Fruit fly (Drosophila melanogaster): ENCODE results near the gene laza.

The laza gene

dm6 chr3L:22471586-22472291 lies 10.8 kb upstream of the laza start (continued):
- TF ChIP-seq Taf1 (GFP tag; IDR thresholded peaks at IDR 0.05): peak; percentile 45; the same call in 1 of the 2 replicates
- no peak for TF ChIP-seq ab (GFP tag; optimal IDR thresholded peaks at IDR 0.05)
- no peak for TF ChIP-seq so (GFP tag; IDR thresholded peaks at IDR 0.05)
- peak; percentile 36 for TF ChIP-seq oc (tag; optimal IDR thresholded peaks at IDR 0.05)
- TF ChIP-seq Doc3 (GFP tag; IDR thresholded peaks at IDR 0.05; ENCODE audit: partially characterized antibody): no peak
- no peak for TF ChIP-seq aop (GFP tag; IDR thresholded peaks at IDR 0.05)
- peak; percentile 37; the same call in 1 of the 3 replicates for TF ChIP-seq CG34422 (GFP tag; IDR thresholded peaks at IDR 0.05)
- TF ChIP-seq CG7556 (GFP tag; optimal IDR thresholded peaks at IDR 0.05): peak; percentile 16
- TF ChIP-seq CG32532 (GFP tag; IDR thresholded peaks at IDR 0.05): peak; percentile 66
- no peak for TF ChIP-seq Tbp (GFP tag; optimal IDR thresholded peaks at IDR 0.05)
- peak; percentile 59 for TF ChIP-seq NfI (GFP tag; optimal IDR thresholded peaks at IDR 0.05)
- no peak for TF ChIP-seq CG1647 (GFP tag; optimal IDR thresholded peaks at IDR 0.05)
- no peak for TF ChIP-seq ac (GFP tag; optimal IDR thresholded peaks at IDR 0.05)
- peak; percentile 87 for TF ChIP-seq GATAe (GFP tag; conservative IDR thresholded peaks at IDR 0.05)
- TF ChIP-seq Hr3 (GFP tag; optimal IDR thresholded peaks at IDR 0.05): peak; percentile 56
- no peak for TF ChIP-seq dan (GFP tag; IDR thresholded peaks at IDR 0.05)
- TF ChIP-seq ssp (GFP tag; IDR thresholded peaks at IDR 0.05): 0 out of 2 replicates have a peak, but pooled peaks have one; percentile 14
- peak; percentile 52 for TF ChIP-seq CG31441 (GFP tag; IDR thresholded peaks at IDR 0.05)
- peak; percentile 26; the same call in 2 of the 3 replicates for TF ChIP-seq B-H1 (GFP tag; IDR thresholded peaks at IDR 0.05)
- TF ChIP-seq CG9797 (GFP tag; optimal IDR thresholded peaks at IDR 0.05): no peak
- TF ChIP-seq CG15269 (tag; optimal IDR thresholded peaks at IDR 0.05): peak; percentile 73
- TF ChIP-seq CG11456 (GFP tag; IDR thresholded peaks at IDR 0.05): peak; percentile 67; the same call in 2 of the 3 replicates
- peak; percentile 33 for TF ChIP-seq CG13775 (GFP tag; optimal IDR thresholded peaks at IDR 0.05)
- TF ChIP-seq Meics (GFP tag; optimal IDR thresholded peaks at IDR 0.05): peak; percentile 78
- peak; percentile 16; the same call in 1 of the 2 replicates for TF ChIP-seq ttk (GFP tag; IDR thresholded peaks at IDR 0.05)
- peak; percentile 58; the same call in 1 of the 2 replicates for TF ChIP-seq ranshi (GFP tag; IDR thresholded peaks at IDR 0.05)
- TF ChIP-seq chm (GFP tag; IDR thresholded peaks at IDR 0.05): no peak
- peak; percentile 54 for TF ChIP-seq CG14441 (GFP tag; IDR thresholded peaks at IDR 0.05)
- no peak for TF ChIP-seq Camta (GFP tag; optimal IDR thresholded peaks at IDR 0.05)
- no peak for TF ChIP-seq fd102C (GFP tag; optimal IDR thresholded peaks at IDR 0.05)
- no peak for TF ChIP-seq CG16815 (GFP tag; optimal IDR thresholded peaks at IDR 0.05)
- TF ChIP-seq esg (GFP tag; conservative IDR thresholded peaks at IDR 0.05): 0 out of 2 replicates have a peak, but pooled peaks have one; percentile 18
- no peak for TF ChIP-seq CG14710 (tag; optimal IDR thresholded peaks at IDR 0.05)
- TF ChIP-seq prd (optimal IDR thresholded peaks at IDR 0.05): no peak
- peak; percentile 53; the same call in 2 of the 3 replicates for TF ChIP-seq prd (GFP tag; IDR thresholded peaks at IDR 0.05)
- TF ChIP-seq fd96Cb (tag; optimal IDR thresholded peaks at IDR 0.05): peak; percentile 38
- TF ChIP-seq nerfin-1 (tag; optimal IDR thresholded peaks at IDR 0.05): no peak
- no peak for TF ChIP-seq CrebB (tag; optimal IDR thresholded peaks at IDR 0.05)
- TF ChIP-seq phol (tag; optimal IDR thresholded peaks at IDR 0.05): peak; percentile 37
- TF ChIP-seq dmrt99B (tag; optimal IDR thresholded peaks at IDR 0.05): peak; percentile 59
- TF ChIP-seq CG14050 (GFP tag; IDR thresholded peaks at IDR 0.05): 0 out of 3 replicates have a peak, but pooled peaks have one; percentile 32
- TF ChIP-seq dimm (GFP tag; IDR thresholded peaks at IDR 0.05): no peak
- TF ChIP-seq Drgx (GFP tag; IDR thresholded peaks at IDR 0.05): no peak
- TF ChIP-seq CG4707 (GFP tag; optimal IDR thresholded peaks at IDR 0.05): no peak
- TF ChIP-seq CG30431 (GFP tag; optimal IDR thresholded peaks at IDR 0.05): no peak
- peak; percentile 39 for TF ChIP-seq Nf-YB (GFP tag; optimal IDR thresholded peaks at IDR 0.05)
- TF ChIP-seq nerfin-2 (GFP tag; IDR thresholded peaks at IDR 0.05; ENCODE audit: partially characterized antibody): no peak
- no peak for TF ChIP-seq crc (GFP tag; optimal IDR thresholded peaks at IDR 0.05)
- TF ChIP-seq h (optimal IDR thresholded peaks at IDR 0.05): no peak
- no peak for TF ChIP-seq chn (GFP tag; optimal IDR thresholded peaks at IDR 0.05)
- TF ChIP-seq CG9609 (GFP tag; optimal IDR thresholded peaks at IDR 0.05): no peak
